Fruit fly (Drosophila melanogaster) Kc167 (cell line): ENCODE measurements around the gene Cht2.

Experiments
- Myc ChIP-seq: fragments of >200 bp; optimal IDR thresholded peaks from 2 replicates; lab custom pipeline; 2017; ENCODE audit warnings: missing external identifiers
- Sin3A ChIP-seq: fragments of >200 bp; optimal IDR thresholded peaks from 2 replicates; lab custom pipeline; 2018; ENCODE audit warnings: missing external identifiers
- h ChIP-seq: fragments of >200 bp; optimal IDR thresholded peaks from 3 replicates; lab custom pipeline; 2018; ENCODE audit warnings: missing external identifiers
- insv ChIP-seq: fragments of >200 bp; optimal IDR thresholded peaks from 3 replicates; lab custom pipeline; 2018; ENCODE audit warnings: missing external identifiers
- psq ChIP-seq: fragments of >200 bp; optimal IDR thresholded peaks from 2 replicates; lab custom pipeline; 2017; ENCODE audit warnings: missing external identifiers
- ttk ChIP-seq: sonication (Bioruptor generic); optimal IDR thresholded peaks from 2 replicates; lab custom pipeline; 2017; ENCODE audit warnings: missing external identifiers

The Cht2 gene

dm6 chr3L:1738375-1739328 is 17.1 kb downstream of the Cht2 start, which contains the start of gene Gk2:
TSS of gene Gk2 (plus strand) at chr3L:1738407.
- TF ChIP-seq insv (lab: Kevin White, UChicago) (no peak), ttk (lab: Kevin White, UChicago) (no peak), Sin3A (lab: Kevin White, UChicago) (no peak), Myc (no peak), psq (lab: Kevin White, UChicago) (no peak)

- TF ChIP-seq h, result no peak
- no peak for TF ChIP-seq ttk (lab: Kevin White, UChicago)
- no peak for TF ChIP-seq insv (lab: Kevin White, UChicago)
Measured at dm6 chr3L:1737898-1738322, 17.8 kb downstream of the Cht2 start, which contains the start of gene PIG-Wb. TSS of gene PIG-Wb (minus strand) at chr3L:1738106.

- no peak for TF ChIP-seq psq (lab: Kevin White, UChicago)
- no peak for TF ChIP-seq h
Measured at dm6 chr3L:1735603-1736002, 20.1 kb downstream of the Cht2 start, which contains the start of gene Oseg4. TSS of gene Oseg4 (minus strand) at chr3L:1735767.

dm6 chr3L:1730873-1731272 is 24.9 kb downstream of the Cht2 start, which contains the start of gene drpr:
TSS of gene drpr (minus strand) at chr3L:1731107.
- no peak for TF ChIP-seq Myc
- no peak for TF ChIP-seq h
- no peak for TF ChIP-seq ttk (lab: Kevin White, UChicago)
- TF ChIP-seq insv (lab: Kevin White, UChicago), result no peak
- TF ChIP-seq Sin3A (lab: Kevin White, UChicago), result no peak
- no peak for TF ChIP-seq psq (lab: Kevin White, UChicago)

dm6 chr3L:1730160-1730595 is 25.6 kb downstream of the Cht2 start:
- no peak for TF ChIP-seq ttk (lab: Kevin White, UChicago)
- no peak for TF ChIP-seq h
- no peak for TF ChIP-seq Myc
- no peak for TF ChIP-seq psq (lab: Kevin White, UChicago)
- TF ChIP-seq Sin3A (lab: Kevin White, UChicago), result no peak
- no peak for TF ChIP-seq insv (lab: Kevin White, UChicago)

- TF ChIP-seq Myc, result no peak
- no peak for TF ChIP-seq ttk (lab: Kevin White, UChicago)
- TF ChIP-seq h, result no peak
- no peak for TF ChIP-seq Sin3A (lab: Kevin White, UChicago)
- no peak for TF ChIP-seq insv (lab: Kevin White, UChicago)
- TF ChIP-seq psq (lab: Kevin White, UChicago), result no peak
Measured at dm6 chr3L:1729380-1730159, 26.2 kb downstream of the Cht2 start.

- TF ChIP-seq h (no peak), Sin3A (lab: Kevin White, UChicago) (no peak), ttk (lab: Kevin White, UChicago) (no peak), Myc (no peak), psq (lab: Kevin White, UChicago) (no peak), insv (lab: Kevin White, UChicago) (no peak)
Measured at dm6 chr3L:1727431-1727830, 28.3 kb downstream of the Cht2 start.

- TF ChIP-seq psq (lab: Kevin White, UChicago), result no peak
- TF ChIP-seq Myc, result no peak
- TF ChIP-seq Sin3A (lab: Kevin White, UChicago), result no peak
- no peak for TF ChIP-seq h
- no peak for TF ChIP-seq insv (lab: Kevin White, UChicago)
Measured at dm6 chr3L:1726747-1727146, 29.0 kb downstream of the Cht2 start.

- TF ChIP-seq Sin3A (lab: Kevin White, UChicago) (no peak), psq (lab: Kevin White, UChicago) (no peak), Myc (no peak), ttk (lab: Kevin White, UChicago) (no peak), insv (lab: Kevin White, UChicago) (no peak), h (no peak)
Measured at dm6 chr3L:1724090-1724489, 31.6 kb downstream of the Cht2 start, which contains the start of gene CG12035. TSS of gene CG12035 (plus strand) at chr3L:1724390.

dm6 chr3L:1723053-1723452 is 32.7 kb downstream of the Cht2 start, which contains the start of gene CG18171:
TSS of gene CG18171 (minus strand) at chr3L:1723153.
- TF ChIP-seq h, result no peak
- no peak for TF ChIP-seq Sin3A (lab: Kevin White, UChicago)
- no peak for TF ChIP-seq ttk (lab: Kevin White, UChicago)

- no peak for TF ChIP-seq psq (lab: Kevin White, UChicago)
- TF ChIP-seq insv (lab: Kevin White, UChicago), result no peak
- no peak for TF ChIP-seq h
Measured at dm6 chr3L:1711218-1711617, 44.5 kb downstream of the Cht2 start.

- TF ChIP-seq h, result no peak
- no peak for TF ChIP-seq Myc
- no peak for TF ChIP-seq insv (lab: Kevin White, UChicago)
- TF ChIP-seq ttk (lab: Kevin White, UChicago), result no peak
- no peak for TF ChIP-seq Sin3A (lab: Kevin White, UChicago)
- no peak for TF ChIP-seq psq (lab: Kevin White, UChicago)
Measured at dm6 chr3L:1710562-1710961, 45.2 kb downstream of the Cht2 start.
